Fruit fly (Drosophila melanogaster): ENCODE data around the gene Rala.
A peak's percentile ranks its signal among the peaks of the same experiment; 100 is the strongest.

Gene Rala

dm6 chrX:3739165-3739888 lies 19.9 kb upstream of the Rala start (continued):
- TF ChIP-seq CG6791 (GFP tag; IDR thresholded peaks at IDR 0.05; ENCODE audit: partially characterized antibody) (no peak), phol (tag; optimal IDR thresholded peaks at IDR 0.05) (peak; percentile 44), Taf1 (GFP tag; IDR thresholded peaks at IDR 0.05) (no peak), CG3163 (GFP tag; optimal IDR thresholded peaks at IDR 0.05) (peak; percentile 2), ind (GFP tag; optimal IDR thresholded peaks at IDR 0.05) (no peak), sens (GFP tag) (peak; percentile 87), prd (optimal IDR thresholded peaks at IDR 0.05) (no peak), prd (GFP tag; IDR thresholded peaks at IDR 0.05) (peak; percentile 35; the same call in 1 of the 3 replicates), CoRest (tag; optimal IDR thresholded peaks at IDR 0.05) (peak; percentile 0), slbo (GFP tag; IDR thresholded peaks at IDR 0.05) (peak; percentile 16; the same call in 1 of the 2 replicates), CG9817 (tag; optimal IDR thresholded peaks at IDR 0.05) (no peak), CG13424 (tag; optimal IDR thresholded peaks at IDR 0.05) (peak; percentile 26), unpg (GFP tag; optimal IDR thresholded peaks at IDR 0.05) (peak; percentile 39), BtbVII (GFP tag; optimal IDR thresholded peaks at IDR 0.05) (peak; percentile 42), PHDP (tag; optimal IDR thresholded peaks at IDR 0.05) (peak; percentile 25), chinmo (GFP tag; IDR thresholded peaks at IDR 0.05; ENCODE audit: partially characterized antibody) (0 out of 4 replicates have a peak, but pooled peaks have one; percentile 26), nmo (GFP tag; optimal IDR thresholded peaks at IDR 0.05) (peak; percentile 15), Oaz (GFP tag; IDR thresholded peaks at IDR 0.05) (no peak), CG31365 (tag; optimal IDR thresholded peaks at IDR 0.05) (no peak), CG2889 (GFP tag; IDR thresholded peaks at IDR 0.05) (no peak), CG17359 (tag; optimal IDR thresholded peaks at IDR 0.05) (peak; percentile 18), ATbp (GFP tag; optimal IDR thresholded peaks at IDR 0.05) (peak; percentile 12), gem (tag; optimal IDR thresholded peaks at IDR 0.05) (peak; percentile 53), CG31441 (GFP tag; IDR thresholded peaks at IDR 0.05) (peak; percentile 49; the same call in 1 of the 2 replicates), Fer1 (GFP tag; optimal IDR thresholded peaks at IDR 0.05) (peak; percentile 54), pan (optimal IDR thresholded peaks at IDR 0.05) (no peak), pan (GFP tag; optimal IDR thresholded peaks at IDR 0.05 in 1 of 2, IDR thresholded peaks at IDR 0.05 in 1 of 2) (peak in 1 of 2 experiments; percentile 8), CG18262 (tag; optimal IDR thresholded peaks at IDR 0.05) (peak; percentile 32), Sox102F (GFP tag; optimal IDR thresholded peaks at IDR 0.05) (peak; percentile 18), CG11696 (GFP tag; IDR thresholded peaks at IDR 0.05) (peak; percentile 68), Hmr (GFP tag; optimal IDR thresholded peaks at IDR 0.05) (peak; percentile 30), sd (tag; optimal IDR thresholded peaks at IDR 0.05) (peak; percentile 85)

DNA sequence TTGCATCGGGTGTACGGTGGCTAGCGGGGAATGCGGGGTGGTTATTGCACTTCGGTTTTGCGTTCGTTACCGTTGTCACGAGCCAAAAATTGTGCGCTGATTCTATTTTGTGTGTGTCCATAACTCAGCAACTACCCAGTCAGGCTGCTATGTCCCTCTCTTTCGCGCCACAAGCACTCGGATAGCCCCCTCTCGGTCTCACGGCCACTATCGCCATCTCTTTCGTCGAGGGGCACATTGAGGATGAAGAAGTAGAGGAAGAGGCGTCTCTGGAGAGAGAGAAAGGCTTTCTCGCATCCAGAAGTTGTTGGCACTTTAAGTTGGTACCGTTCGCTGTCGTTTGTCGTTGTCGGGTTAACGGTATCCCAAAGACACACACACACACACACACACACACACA lies 18.3 kb upstream of the Rala start:
- peak; percentile 19 for TF ChIP-seq abd-A (tag; optimal IDR thresholded peaks at IDR 0.05)
- TF ChIP-seq p53 (GFP tag; optimal IDR thresholded peaks at IDR 0.05), result no peak
- TF ChIP-seq vvl (GFP tag; IDR thresholded peaks at IDR 0.05), result no peak
- peak; percentile 81 for TF ChIP-seq CG8478 (optimal IDR thresholded peaks at IDR 0.05)
- no peak for TF ChIP-seq ttk (GFP tag; IDR thresholded peaks at IDR 0.05)
- no peak for TF ChIP-seq dm (GFP tag; optimal IDR thresholded peaks at IDR 0.05)
- no peak for TF ChIP-seq CG17612 (GFP tag; IDR thresholded peaks at IDR 0.05)
- no peak for TF ChIP-seq CG17829 (tag; optimal IDR thresholded peaks at IDR 0.05)
- no peak for TF ChIP-seq Asciz (GFP tag; optimal IDR thresholded peaks at IDR 0.05)
- peak; percentile 65 for TF ChIP-seq Med (GFP tag)
- TF ChIP-seq Chrac-16 (GFP tag; optimal IDR thresholded peaks at IDR 0.05), result no peak
- TF ChIP-seq CG13123 (GFP tag; optimal IDR thresholded peaks at IDR 0.05), result no peak
- no peak for TF ChIP-seq Doc3 (GFP tag; IDR thresholded peaks at IDR 0.05; ENCODE audit: partially characterized antibody)
- TF ChIP-seq CG4730 (GFP tag; IDR thresholded peaks at IDR 0.05), result no peak
- TF ChIP-seq CG13775 (GFP tag; optimal IDR thresholded peaks at IDR 0.05), result no peak
- peak; percentile 58 for TF ChIP-seq Deaf1 (tag; optimal IDR thresholded peaks at IDR 0.05)
- TF ChIP-seq gsb-n (tag; optimal IDR thresholded peaks at IDR 0.05), result no peak
- TF ChIP-seq inv (GFP tag; IDR thresholded peaks at IDR 0.05; ENCODE audit: partially characterized antibody), result no peak
- peak; percentile 40 for TF ChIP-seq cg (GFP tag; optimal IDR thresholded peaks at IDR 0.05)
- no peak for TF ChIP-seq br (optimal IDR thresholded peaks at IDR 0.05)
